Fruit fly (Drosophila melanogaster): ENCODE measurements around the gene meng.

Gene meng

DNA sequence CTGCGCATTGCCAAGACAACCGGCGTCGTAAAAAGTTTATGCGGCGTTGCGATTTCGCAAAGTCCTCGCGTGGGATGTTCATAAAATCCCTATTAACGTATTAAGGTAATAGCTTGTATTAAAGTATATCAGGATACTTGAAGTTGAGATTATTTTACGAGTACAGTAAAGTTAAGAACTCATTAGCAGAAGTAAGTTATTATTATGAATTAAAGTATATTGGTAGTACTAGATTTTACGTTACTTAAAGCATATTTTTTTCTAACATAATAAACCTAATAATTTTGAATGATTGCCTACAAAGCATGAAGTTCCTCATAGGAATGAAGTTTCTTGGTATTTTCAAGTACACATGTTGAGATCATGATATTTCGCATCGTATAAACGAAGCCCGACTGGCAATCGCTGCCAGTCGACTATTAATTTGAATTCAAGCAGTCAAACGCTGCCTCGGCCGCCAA is 48.5 kb upstream of the meng start (continued):
- no peak for TF ChIP-seq dan (GFP tag; IDR thresholded peaks at IDR 0.05)
- no peak for TF ChIP-seq eyg (GFP tag; optimal IDR thresholded peaks at IDR 0.05)
- no peak for TF ChIP-seq sima (GFP tag; optimal IDR thresholded peaks at IDR 0.05)
- TF ChIP-seq CG31388 (GFP tag; optimal IDR thresholded peaks at IDR 0.05), result no peak
- TF ChIP-seq Sry-δ (GFP tag; optimal IDR thresholded peaks at IDR 0.05), result no peak
- no peak for TF ChIP-seq CG8765 (GFP tag; IDR thresholded peaks at IDR 0.05)
- no peak for TF ChIP-seq mirr (GFP tag; optimal IDR thresholded peaks at IDR 0.05)
- TF ChIP-seq CG8388 (GFP tag; optimal IDR thresholded peaks at IDR 0.05), result peak; percentile 55
- TF ChIP-seq CG4820 (GFP tag; optimal IDR thresholded peaks at IDR 0.05), result peak; percentile 91
- no peak for TF ChIP-seq CG1024 (GFP tag; IDR thresholded peaks at IDR 0.05)
- TF ChIP-seq CG14667 (GFP tag; IDR thresholded peaks at IDR 0.05), result no peak
- TF ChIP-seq CG17829 (tag; optimal IDR thresholded peaks at IDR 0.05), result peak; percentile 67
- no peak for TF ChIP-seq br (optimal IDR thresholded peaks at IDR 0.05)
- no peak for TF ChIP-seq CG6791 (GFP tag; IDR thresholded peaks at IDR 0.05; ENCODE audit: partially characterized antibody)
- no peak for TF ChIP-seq tll (GFP tag; optimal IDR thresholded peaks at IDR 0.05)
- peak; percentile 82 for TF ChIP-seq CG7556 (GFP tag; optimal IDR thresholded peaks at IDR 0.05)
- TF ChIP-seq Asciz (GFP tag; optimal IDR thresholded peaks at IDR 0.05), result peak; percentile 23
- TF ChIP-seq kah (GFP tag; optimal IDR thresholded peaks at IDR 0.05), result no peak
- no peak for TF ChIP-seq TFAM (GFP tag; optimal IDR thresholded peaks at IDR 0.05)
- no peak for TF ChIP-seq CG12942 (GFP tag; optimal IDR thresholded peaks at IDR 0.05)
- TF ChIP-seq CG18619 (GFP tag; optimal IDR thresholded peaks at IDR 0.05), result peak; percentile 45
- TF ChIP-seq CG11247 (GFP tag; IDR thresholded peaks at IDR 0.05), result no peak
- no peak for TF ChIP-seq knrl (GFP tag; IDR thresholded peaks at IDR 0.05; ENCODE audit: partially characterized antibody)
- peak; percentile 8 for TF ChIP-seq Bteb2 (GFP tag; optimal IDR thresholded peaks at IDR 0.05)
- TF ChIP-seq ash1 (GFP tag; optimal IDR thresholded peaks at IDR 0.05), result no peak
- TF ChIP-seq Tbp (GFP tag; optimal IDR thresholded peaks at IDR 0.05), result no peak
- TF ChIP-seq CG13424 (tag; optimal IDR thresholded peaks at IDR 0.05), result peak; percentile 75
- no peak for TF ChIP-seq ro (GFP tag; IDR thresholded peaks at IDR 0.05)
- no peak for TF ChIP-seq CG1832 (GFP tag; optimal IDR thresholded peaks at IDR 0.05)
- no peak for TF ChIP-seq CG6654 (GFP tag; optimal IDR thresholded peaks at IDR 0.05)
- TF ChIP-seq gro (GFP tag; optimal IDR thresholded peaks at IDR 0.05), result no peak
- TF ChIP-seq bowl (GFP tag; IDR thresholded peaks at IDR 0.05), result no peak
- TF ChIP-seq CG10267 (tag; optimal IDR thresholded peaks at IDR 0.05), result peak; percentile 79
- TF ChIP-seq CG7357 (GFP tag; IDR thresholded peaks at IDR 0.05), result no peak
- no peak for TF ChIP-seq hth (optimal IDR thresholded peaks at IDR 0.05)
- TF ChIP-seq CG15073 (GFP tag; optimal IDR thresholded peaks at IDR 0.05), result no peak
- no peak for TF ChIP-seq CG7372 (GFP tag; IDR thresholded peaks at IDR 0.05)
- TF ChIP-seq CG14014 (GFP tag; IDR thresholded peaks at IDR 0.05), result 0 out of 2 replicates have a peak, but pooled peaks have one; percentile 34
- TF ChIP-seq fu2 (GFP tag; optimal IDR thresholded peaks at IDR 0.05), result no peak
- peak; percentile 39 for TF ChIP-seq ATbp (GFP tag; optimal IDR thresholded peaks at IDR 0.05)
- peak in 1 of 2 experiments; percentile 22 for TF ChIP-seq Hr78 (GFP tag; optimal IDR thresholded peaks at IDR 0.05)
- TF ChIP-seq Fer3 (tag; optimal IDR thresholded peaks at IDR 0.05), result no peak
- no peak for TF ChIP-seq Mes4 (GFP tag; optimal IDR thresholded peaks at IDR 0.05)
- TF ChIP-seq Bgb (GFP tag; IDR thresholded peaks at IDR 0.05; ENCODE audit: partially characterized antibody), result no peak
- TF ChIP-seq CG13894 (tag; optimal IDR thresholded peaks at IDR 0.05), result no peak
- no peak for TF ChIP-seq HLHmδ (GFP tag; optimal IDR thresholded peaks at IDR 0.05)
- TF ChIP-seq ase (GFP tag; IDR thresholded peaks at IDR 0.05), result no peak
- no peak for TF ChIP-seq CG16815 (GFP tag; optimal IDR thresholded peaks at IDR 0.05)
- TF ChIP-seq ttk (GFP tag; IDR thresholded peaks at IDR 0.05), result no peak; the same call in 1 of the 2 replicates
- TF ChIP-seq Stat92E (GFP tag; optimal IDR thresholded peaks at IDR 0.05), result no peak
- TF ChIP-seq Aef1 (GFP tag; IDR thresholded peaks at IDR 0.05), result no peak
